Worm (Caenorhabditis elegans) whole organism, L4 larva: ENCODE measurements around the gene C53C11.5.

ENCODE experiments used
- F10B5.3 ChIP-seq: sonication (generic microtip); optimal IDR thresholded peaks from 2 replicates; lab custom pipeline; 2016; ENCODE audit warnings: mild to moderate bottlenecking, missing genetic modification characterization, missing compliant biosample characterization
- F37D6.2 ChIP-seq: sonication (generic microtip); optimal IDR thresholded peaks from 2 replicates; lab custom pipeline; 2016; ENCODE audit warnings: mild to moderate bottlenecking, missing genetic modification characterization, missing compliant biosample characterization
- F44E2.7 ChIP-seq: fragments of 200-800 bp; sonication (Bioruptor generic); IDR thresholded peaks from 2 replicates; pipeline ENCODE4 v2.1.2; 2022; ENCODE audit warnings: missing genetic modification characterization, missing compliant biosample characterization
- F49E8.2 ChIP-seq: sonication (generic microtip); optimal IDR thresholded peaks from 2 replicates; lab custom pipeline; 2016; ENCODE audit warnings: missing compliant biosample characterization, mild to moderate bottlenecking, missing genetic modification characterization, borderline replicate concordance
- R02D3.7 ChIP-seq: fragments of 150-350 bp; sonication (generic microtip); optimal IDR thresholded peaks from 3 replicates; lab custom pipeline; 2014; ENCODE audit warnings: missing biosample characterization, missing genetic modification characterization
- T20F7.1 ChIP-seq: fragments of 200-800 bp; sonication (Bioruptor generic); optimal IDR thresholded peaks from 2 replicates; lab custom pipeline; 2018; ENCODE audit warnings: mild to moderate bottlenecking, missing genetic modification characterization, missing compliant biosample characterization
- Y48G9A.11 ChIP-seq: fragments of 200-800 bp; sonication (Bioruptor generic); IDR thresholded peaks from 2 replicates; pipeline ENCODE4 v1.3.6; 2022; ENCODE audit warnings: missing genetic modification reagents, missing genetic modification characterization, missing compliant biosample characterization
- attf-4 ChIP-seq: sonication (generic microtip); optimal IDR thresholded peaks from 3 replicates; lab custom pipeline; 2017; ENCODE audit warnings: missing biosample characterization, missing genetic modification characterization
- ceh-20 ChIP-seq: fragments of 200-800 bp; sonication (Bioruptor generic); IDR thresholded peaks from 2 replicates; pipeline ENCODE4 v1.3.6; 2022; ENCODE audit warnings: missing genetic modification reagents, missing genetic modification characterization, missing compliant biosample characterization
- ceh-28 ChIP-seq: fragments of 150-350 bp; optimal IDR thresholded peaks from 2 replicates; lab custom pipeline; 2014; ENCODE audit warnings: missing biosample characterization, missing genetic modification reagents, missing genetic modification characterization
- ceh-44 ChIP-seq: fragments of 200-800 bp; sonication (Bioruptor generic); IDR thresholded peaks from 2 replicates; pipeline ENCODE4 v1.3.6; 2022; ENCODE audit warnings: missing genetic modification reagents, missing genetic modification characterization, missing compliant biosample characterization
- ceh-82 ChIP-seq: sonication (generic microtip); optimal IDR thresholded peaks from 2 replicates; lab custom pipeline; 2017; ENCODE audit warnings: missing biosample characterization, missing genetic modification characterization
- daf-12 ChIP-seq: fragments of 150-350 bp; optimal IDR thresholded peaks from 2 replicates; lab custom pipeline; 2014; ENCODE audit warnings: missing biosample characterization, missing genetic modification reagents, missing genetic modification characterization
- daf-16 ChIP-seq, 3 experiments: sonication (generic microtip); optimal IDR thresholded peaks; 2 replicates each; lab custom pipeline; 2016 to 2017; ENCODE audit warnings: missing genetic modification characterization in 3 of 3, missing genetic modification reagents in 3 of 3, mild to moderate bottlenecking in 2 of 3, missing compliant biosample characterization in 2 of 3, missing biosample characterization in 1 of 3, moderate library complexity in 1 of 3
- daf-19 ChIP-seq: fragments of 200-800 bp; sonication (Bioruptor generic); conservative IDR thresholded peaks from 2 replicates; pipeline ENCODE4 v1.3.6; 2022; ENCODE audit warnings: missing genetic modification characterization, missing compliant biosample characterization
- daf-8 ChIP-seq: fragments of 200-800 bp; sonication (Bioruptor generic); IDR thresholded peaks from 2 replicates; pipeline ENCODE4 v1.3.6; 2022; ENCODE audit warnings: missing genetic modification characterization, missing compliant biosample characterization
- dmd-8 ChIP-seq: fragments of 200-800 bp; sonication (Bioruptor generic); IDR thresholded peaks from 2 replicates; pipeline ENCODE4 v1.3.6; 2022; ENCODE audit warnings: missing genetic modification characterization, missing compliant biosample characterization
- dpl-1 ChIP-seq: fragments of 150-350 bp; optimal IDR thresholded peaks from 2 replicates; lab custom pipeline; 2014; ENCODE audit warnings: missing biosample characterization, missing genetic modification reagents, missing genetic modification characterization
- duxl-1 ChIP-seq: sonication (generic microtip); optimal IDR thresholded peaks from 2 replicates; lab custom pipeline; 2016; ENCODE audit warnings: mild to moderate bottlenecking, missing genetic modification characterization, moderate library complexity, missing compliant biosample characterization; ENCODE audit not compliant: poor library complexity
- egl-27 ChIP-seq: sonication (generic microtip); optimal IDR thresholded peaks from 3 replicates; lab custom pipeline; 2017; ENCODE audit warnings: missing biosample characterization, missing genetic modification reagents, missing genetic modification characterization
- fkh-10 ChIP-seq: fragments of 150-350 bp; optimal IDR thresholded peaks from 2 replicates; lab custom pipeline; 2014; ENCODE audit warnings: missing biosample characterization, missing genetic modification reagents, missing genetic modification characterization
- hmg-1.1 ChIP-seq: fragments of 200-800 bp; sonication (Bioruptor generic); IDR thresholded peaks from 2 replicates; pipeline ENCODE4 v1.3.6; 2022; ENCODE audit warnings: missing genetic modification reagents, missing genetic modification characterization, missing compliant biosample characterization
- jun-1 ChIP-seq: fragments of 150-350 bp; optimal IDR thresholded peaks from 2 replicates; lab custom pipeline; 2014; ENCODE audit warnings: missing biosample characterization, missing genetic modification reagents, missing genetic modification characterization
- lim-7 ChIP-seq: fragments of 200-800 bp; sonication (Bioruptor generic); IDR thresholded peaks from 2 replicates; pipeline ENCODE4 v1.3.6; 2022; ENCODE audit warnings: missing genetic modification characterization, missing compliant biosample characterization
- lin-13 ChIP-seq: fragments of 150-350 bp; optimal IDR thresholded peaks from 2 replicates; lab custom pipeline; 2014; ENCODE audit warnings: missing biosample characterization, missing genetic modification reagents, missing genetic modification characterization
- lin-15B ChIP-seq: fragments of 150-350 bp; sonication (generic microtip); optimal IDR thresholded peaks from 3 replicates; lab custom pipeline; 2014; ENCODE audit warnings: missing biosample characterization, missing genetic modification characterization
- lir-3 ChIP-seq: sonication (generic microtip); optimal IDR thresholded peaks from 2 replicates; lab custom pipeline; 2016; ENCODE audit warnings: mild to moderate bottlenecking, missing genetic modification characterization, missing compliant biosample characterization
- mxl-2 ChIP-seq: fragments of 200-800 bp; sonication (Bioruptor generic); conservative IDR thresholded peaks from 2 replicates; pipeline ENCODE4 v1.3.6; 2022; ENCODE audit warnings: missing genetic modification reagents, missing genetic modification characterization, missing compliant biosample characterization
- mxl-3 ChIP-seq: fragments of 200-800 bp; sonication (Bioruptor generic); optimal IDR thresholded peaks from 2 replicates; lab custom pipeline; 2018; ENCODE audit warnings: mild to moderate bottlenecking, missing genetic modification characterization, missing compliant biosample characterization
- nhr-10 ChIP-seq: fragments of 150-350 bp; optimal IDR thresholded peaks from 2 replicates; lab custom pipeline; 2014; ENCODE audit warnings: missing biosample characterization, missing genetic modification characterization
- nhr-11 ChIP-seq: fragments of 150-350 bp; optimal IDR thresholded peaks from 2 replicates; lab custom pipeline; 2014; ENCODE audit warnings: missing biosample characterization, missing genetic modification characterization
- nhr-28 ChIP-seq: fragments of 150-350 bp; optimal IDR thresholded peaks from 2 replicates; lab custom pipeline; 2014; ENCODE audit warnings: missing biosample characterization, missing genetic modification characterization
- nhr-42 ChIP-seq: fragments of 200-800 bp; sonication (Bioruptor generic); IDR thresholded peaks from 2 replicates; pipeline ENCODE4 v1.3.6; 2022; ENCODE audit warnings: missing genetic modification characterization, missing compliant biosample characterization
- nhr-6 ChIP-seq: fragments of 150-350 bp; optimal IDR thresholded peaks from 2 replicates; lab custom pipeline; 2014; ENCODE audit warnings: missing biosample characterization, missing genetic modification characterization
- pha-4 ChIP-seq, 2 experiments: fragments of 150-350 bp in 1 of 2; fragments of 200-800 bp in 1 of 2; sonication (Bioruptor generic) in 1 of 2; IDR thresholded peaks in 1 of 2; optimal IDR thresholded peaks in 1 of 2; 2 replicates each; pipeline versions ENCODE4 v1.3.6 to Lab custom; 2014 to 2022; ENCODE audit warnings: missing genetic modification characterization in 2 of 2, missing genetic modification reagents in 2 of 2, missing biosample characterization in 1 of 2, missing compliant biosample characterization in 1 of 2
- php-3 ChIP-seq: fragments of 200-800 bp; sonication (Bioruptor generic); IDR thresholded peaks from 2 replicates; pipeline ENCODE4 v1.3.6; 2022; ENCODE audit warnings: missing genetic modification reagents, missing genetic modification characterization, missing compliant biosample characterization
- pqm-1 ChIP-seq: sonication (generic microtip); optimal IDR thresholded peaks from 2 replicates; lab custom pipeline; 2017; ENCODE audit warnings: missing biosample characterization, missing genetic modification characterization
- rbr-2 ChIP-seq: sonication (generic microtip); optimal IDR thresholded peaks from 2 replicates; lab custom pipeline; 2016; ENCODE audit warnings: missing genotype, missing genetic modification characterization, missing compliant biosample characterization
- set-16 ChIP-seq: fragments of 200-800 bp; sonication (Bioruptor generic); IDR thresholded peaks from 2 replicates; pipeline ENCODE4 v1.3.6; 2022; ENCODE audit warnings: missing genetic modification reagents, missing genetic modification characterization, missing compliant biosample characterization
- unc-39 ChIP-seq: sonication (generic microtip); optimal IDR thresholded peaks from 2 replicates; lab custom pipeline; 2017; ENCODE audit warnings: missing biosample characterization, missing genetic modification characterization
- unc-62 ChIP-seq, 3 experiments: fragments of 150-350 bp in 1 of 3; sonication (generic microtip); optimal IDR thresholded peaks in 2 of 3; peaks in 1 of 3; 1 replicate in 1 of 3; 2 replicates in 2 of 3; lab custom pipeline; 2014 to 2017; ENCODE audit warnings: missing biosample characterization in 3 of 3, missing genetic modification characterization in 3 of 3, missing genetic modification reagents in 3 of 3, missing genotype in 1 of 3
- zag-1 ChIP-seq: fragments of 150-350 bp; optimal IDR thresholded peaks from 2 replicates; lab custom pipeline; 2014; ENCODE audit warnings: missing biosample characterization, missing genetic modification characterization
- ztf-7 ChIP-seq: fragments of 150-350 bp; optimal IDR thresholded peaks from 2 replicates; lab custom pipeline; 2014; ENCODE audit warnings: missing biosample characterization, missing genetic modification characterization

Gene C53C11.5

ce11 chrX:17385102-17385501 is 51.2 kb downstream of the C53C11.5 start (continued):
- no peak for TF ChIP-seq Y48G9A.11 (GFP tag; lab: Robert Waterston, UW)
- no peak for TF ChIP-seq ceh-82 (tag; lab: Kevin White, UChicago)
- TF ChIP-seq mxl-3 (GFP tag; lab: Kevin White, UChicago), result no peak
- no peak for TF ChIP-seq dpl-1 (GFP tag; lab: Kevin White, UChicago)
- no peak for TF ChIP-seq set-16 (GFP tag; lab: Robert Waterston, UW)
- no peak for TF ChIP-seq ceh-44 (GFP tag; lab: Robert Waterston, UW)
- TF ChIP-seq ztf-7 (tag; lab: Kevin White, UChicago), result no peak
- TF ChIP-seq zag-1 (tag; lab: Kevin White, UChicago), result no peak
- no peak for TF ChIP-seq T20F7.1 (GFP tag; lab: Kevin White, UChicago)
- no peak for TF ChIP-seq ceh-20
- TF ChIP-seq nhr-42, result no peak
- TF ChIP-seq daf-16 (GFP tag; optimal IDR thresholded peaks at IDR 0.05; lab: Kevin White, UChicago), result peak in 1 of 2 experiments; percentile 20
- no peak for TF ChIP-seq daf-16 (tag; optimal IDR thresholded peaks at IDR 0.05; lab: Kevin White, UChicago)
- TF ChIP-seq daf-8, result no peak
- TF ChIP-seq R02D3.7 (tag; lab: Kevin White, UChicago), result no peak
- no peak for TF ChIP-seq duxl-1
- TF ChIP-seq lim-7, result no peak
- no peak for TF ChIP-seq daf-12 (tag; lab: Kevin White, UChicago)
- no peak for TF ChIP-seq lin-15B (tag; lab: Kevin White, UChicago)

ce11 chrX:17386130-17386529 is 52.3 kb downstream of the C53C11.5 start:
- no peak for TF ChIP-seq lim-7
- no peak for TF ChIP-seq nhr-42
- TF ChIP-seq jun-1, result no peak
- TF ChIP-seq daf-16 (GFP tag; optimal IDR thresholded peaks at IDR 0.05; lab: Kevin White, UChicago), result no peak
- peak; percentile 81 for TF ChIP-seq daf-16 (tag; optimal IDR thresholded peaks at IDR 0.05; lab: Kevin White, UChicago)
- no peak for TF ChIP-seq dpl-1 (GFP tag; lab: Kevin White, UChicago)
- no peak for TF ChIP-seq hmg-1.1
- TF ChIP-seq F10B5.3 (tag; lab: Kevin White, UChicago), result no peak
- TF ChIP-seq F37D6.2, result no peak
- no peak for TF ChIP-seq pha-4 (GFP tag; IDR thresholded peaks at IDR 0.05; lab: Robert Waterston, UW)
- no peak for TF ChIP-seq pha-4 (tag; optimal IDR thresholded peaks at IDR 0.05; lab: Kevin White, UChicago)
- no peak for TF ChIP-seq mxl-2
- TF ChIP-seq ceh-28 (tag; lab: Kevin White, UChicago), result no peak
- TF ChIP-seq ceh-44 (GFP tag; lab: Robert Waterston, UW), result no peak
- TF ChIP-seq lin-13 (GFP tag; lab: Kevin White, UChicago), result no peak
- TF ChIP-seq php-3 (GFP tag; lab: Robert Waterston, UW), result no peak
- TF ChIP-seq egl-27 (tag; lab: Kevin White, UChicago), result no peak
- no peak for TF ChIP-seq nhr-10
- TF ChIP-seq nhr-11 (tag; lab: Kevin White, UChicago), result no peak
- no peak for TF ChIP-seq attf-4 (tag; lab: Kevin White, UChicago)
- peak; percentile 53 for TF ChIP-seq pqm-1 (tag; lab: Kevin White, UChicago)
- no peak for TF ChIP-seq daf-19 (GFP tag; lab: Robert Waterston, UW)
- TF ChIP-seq nhr-6 (tag; lab: Kevin White, UChicago), result no peak
- TF ChIP-seq nhr-28, result peak; percentile 1
- TF ChIP-seq rbr-2 (tag; lab: Kevin White, UChicago), result no peak
- no peak for TF ChIP-seq lir-3 (tag; lab: Kevin White, UChicago)
- TF ChIP-seq dmd-8, result no peak
- TF ChIP-seq F49E8.2 (tag; lab: Kevin White, UChicago), result no peak
- TF ChIP-seq daf-12 (tag; lab: Kevin White, UChicago), result no peak
- no peak for TF ChIP-seq F44E2.7 (GFP tag; lab: Robert Waterston, UW)
- TF ChIP-seq mxl-3 (GFP tag; lab: Kevin White, UChicago), result no peak
- peak in 1 of 2 experiments; percentile 78 for TF ChIP-seq unc-62 (GFP tag; optimal IDR thresholded peaks at IDR 0.05 in 1 of 2; lab: Kevin White, UChicago)
- no peak for TF ChIP-seq unc-62 (tag; optimal IDR thresholded peaks at IDR 0.05; lab: Kevin White, UChicago)
- TF ChIP-seq unc-39, result no peak
- no peak for TF ChIP-seq fkh-10 (GFP tag; lab: Kevin White, UChicago)
- TF ChIP-seq, all 104 proteins: peak for 4
